Worm (Caenorhabditis elegans): ENCODE data around the gene fbxb-38.
"Not testable (repeated sequence)": the region's sequence is repeated elsewhere in the genome, so short reads cannot be mapped to it uniquely, and the experiment has no call there.

Gene fbxb-38

DNA sequence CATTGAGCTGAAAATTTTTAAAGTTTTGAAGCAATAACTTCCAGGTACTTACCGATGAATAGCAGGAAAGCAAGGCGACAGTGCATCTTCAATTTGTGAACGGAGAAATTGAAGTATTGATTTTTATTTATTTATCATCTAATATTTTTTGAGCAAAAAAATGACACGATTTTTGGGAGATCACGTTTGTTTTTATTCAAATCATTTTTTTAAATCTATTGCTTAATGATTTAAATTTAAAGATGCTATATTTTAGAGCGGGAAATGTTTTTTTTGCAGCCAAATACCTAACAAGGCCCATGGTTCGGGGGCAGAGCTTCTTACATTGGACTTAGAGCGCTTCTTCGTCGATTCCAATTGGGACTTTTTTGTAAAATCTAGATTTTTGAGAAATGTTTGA, 2.2 kb downstream of the fbxb-38 start, which contains the start of gene C33C12.4:
Gene C33C12.4 (minus strand): TSS at position 101 of the 400 bp plus-strand sequence.
- no peak for TF ChIP-seq npax-4 (tag; optimal IDR thresholded peaks at IDR 0.05)
- TF ChIP-seq che-1 (tag; optimal IDR thresholded peaks at IDR 0.05) = no peak
- TF ChIP-seq fkh-6 (tag; optimal IDR thresholded peaks at IDR 0.05) = no peak
- no peak for TF ChIP-seq sdc-2 (tag; optimal IDR thresholded peaks at IDR 0.05)
- no peak for TF ChIP-seq tbx-7 (tag; optimal IDR thresholded peaks at IDR 0.05)
- TF ChIP-seq ttx-3 (tag; optimal IDR thresholded peaks at IDR 0.05) = no peak
- no peak for TF ChIP-seq ceh-9 (tag; optimal IDR thresholded peaks at IDR 0.05)
- no peak for TF ChIP-seq hlh-13 (GFP tag; optimal IDR thresholded peaks at IDR 0.05)
- TF ChIP-seq lim-6 (tag; optimal IDR thresholded peaks at IDR 0.05) = no peak
- no peak for TF ChIP-seq F13H6.1 (tag; optimal IDR thresholded peaks at IDR 0.05)
- no peak for TF ChIP-seq ref-2 (tag; optimal IDR thresholded peaks at IDR 0.05)
- TF ChIP-seq hlh-30 (tag; optimal IDR thresholded peaks at IDR 0.05; ENCODE audit: insufficient read depth) = no peak
- no peak for TF ChIP-seq ceh-14 (tag; optimal IDR thresholded peaks at IDR 0.05)
- no peak for TF ChIP-seq ceh-24 (tag; optimal IDR thresholded peaks at IDR 0.05)
- TF ChIP-seq pag-3 (tag; optimal IDR thresholded peaks at IDR 0.05; ENCODE audit: borderline replicate concordance) = no peak

DNA sequence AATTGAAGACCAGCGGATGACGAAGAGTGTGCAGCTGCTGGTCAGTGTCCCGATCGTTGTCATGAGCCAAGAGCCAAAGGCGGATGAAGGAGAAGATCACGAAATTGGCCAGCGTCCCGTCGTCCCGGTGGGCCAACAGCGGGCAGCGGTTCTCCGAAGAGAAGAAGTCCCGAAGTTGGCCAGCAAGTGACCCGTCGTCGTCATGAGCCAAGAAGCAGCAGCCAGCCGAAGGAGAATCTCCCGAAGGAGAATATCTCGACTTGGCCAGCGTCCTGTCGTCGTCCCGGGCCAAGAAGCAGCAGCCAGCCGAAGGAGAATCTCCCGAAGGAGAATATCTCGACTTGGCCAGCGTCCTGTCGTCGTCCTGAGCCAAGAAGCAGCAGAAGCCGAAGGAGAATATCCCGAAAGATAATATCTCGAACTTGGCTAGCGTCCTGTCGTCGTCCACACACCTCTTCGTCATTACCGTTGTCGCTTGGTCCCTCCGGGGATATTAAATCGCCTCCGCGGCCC, 5.1 kb downstream of the fbxb-38 start, which contains the start of gene C33C12.11:
Gene C33C12.11 (minus strand): TSS at position 463 of the 513 bp plus-strand sequence.
- TF ChIP-seq sox-2 (GFP tag; IDR thresholded peaks at IDR 0.05); K09A11.1 (tag; optimal IDR thresholded peaks at IDR 0.05; ENCODE audit: insufficient read depth); lim-6 (tag; optimal IDR thresholded peaks at IDR 0.05): not testable (repeated sequence)

ce11 chrII:2153708-2154107, 14.9 kb downstream of the fbxb-38 start, which contains the start of gene math-18:
math-18 (plus strand) TSS chrII:2154008.
- TF ChIP-seq unc-55 (GFP tag; optimal IDR thresholded peaks at IDR 0.05); mec-3 (tag; optimal IDR thresholded peaks at IDR 0.05; ENCODE audit: borderline replicate concordance); zip-5 (tag; optimal IDR thresholded peaks at IDR 0.05): not testable (repeated sequence)

DNA sequence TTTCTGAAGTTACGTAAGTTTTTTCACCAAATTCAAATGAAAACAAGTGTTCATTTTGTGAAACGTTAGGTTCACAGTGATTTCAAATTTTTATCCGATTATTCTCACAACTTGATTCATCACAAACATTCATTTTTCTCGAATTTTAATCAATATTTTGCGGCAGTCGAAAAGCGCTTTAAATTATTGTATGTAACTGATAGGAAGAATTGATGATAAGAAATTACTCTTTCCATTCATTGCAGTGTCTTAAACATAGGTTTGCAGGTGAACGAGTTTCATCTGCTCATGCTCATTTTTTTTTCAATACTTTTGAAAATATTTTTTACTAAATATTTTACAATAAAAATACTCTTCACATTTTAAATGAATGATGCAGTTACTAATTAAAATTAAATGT, 16.1 kb downstream of the fbxb-38 start:
- no peak for TF ChIP-seq ceh-48 (tag; optimal IDR thresholded peaks at IDR 0.05)
- no peak for TF ChIP-seq tbx-2 (tag; optimal IDR thresholded peaks at IDR 0.05)
- no peak for TF ChIP-seq odd-2 (tag; optimal IDR thresholded peaks at IDR 0.05)
- no peak for TF ChIP-seq nhr-232 (tag; optimal IDR thresholded peaks at IDR 0.05)
- TF ChIP-seq ref-2 (tag; optimal IDR thresholded peaks at IDR 0.05) = no peak
- no peak for TF ChIP-seq nfya-1 (tag; optimal IDR thresholded peaks at IDR 0.05)
- TF ChIP-seq unc-42 (tag; optimal IDR thresholded peaks at IDR 0.05) = no peak
- no peak for TF ChIP-seq hlh-6 (tag; optimal IDR thresholded peaks at IDR 0.05)
- TF ChIP-seq pax-1 (tag; optimal IDR thresholded peaks at IDR 0.05) = no peak
- no peak for TF ChIP-seq fax-1 (tag; optimal IDR thresholded peaks at IDR 0.05)
- no peak for TF ChIP-seq mec-3 (tag; optimal IDR thresholded peaks at IDR 0.05; ENCODE audit: borderline replicate concordance)
- TF ChIP-seq T23F11.4 (GFP tag; optimal IDR thresholded peaks at IDR 0.05) = no peak

DNA sequence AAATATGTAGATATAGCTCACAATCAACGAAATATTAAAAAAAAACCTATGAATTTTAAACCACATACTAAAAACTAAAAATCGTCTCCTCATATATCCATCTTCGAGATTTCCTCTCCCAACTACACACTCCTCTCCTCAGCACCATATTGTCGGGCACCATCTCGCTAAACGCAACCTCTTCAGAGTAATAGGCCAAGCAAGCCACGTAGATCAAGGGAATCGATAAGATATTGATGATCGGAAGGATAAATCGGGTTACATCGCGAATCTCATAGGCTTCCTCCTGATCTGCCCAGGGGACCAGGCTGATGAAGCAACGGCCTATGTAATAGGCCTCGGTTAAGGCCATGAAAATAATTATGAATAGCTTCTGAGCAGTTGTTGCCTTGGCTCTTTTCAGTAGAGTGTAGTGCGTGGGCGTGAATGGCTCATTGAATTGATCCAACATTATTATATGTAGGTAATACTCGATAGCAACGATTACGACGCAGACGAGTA, 18.0 kb downstream of the fbxb-38 start, which contains the start of the genes C40A11.7 and C40A11.8:
Gene C40A11.7 (minus strand): TSS at position 101 of the 501 bp plus-strand sequence.
Gene C40A11.8 (minus strand): TSS at position 451 of the 501 bp plus-strand sequence.
- no peak for TF ChIP-seq elt-2 (tag; optimal IDR thresholded peaks at IDR 0.05)
- no peak for TF ChIP-seq ceh-48 (tag; optimal IDR thresholded peaks at IDR 0.05)
- TF ChIP-seq ceh-31 (tag; optimal IDR thresholded peaks at IDR 0.05) = no peak
- TF ChIP-seq ttx-3 (tag; optimal IDR thresholded peaks at IDR 0.05) = no peak
- TF ChIP-seq pha-4 (tag; optimal IDR thresholded peaks at IDR 0.05) = no peak
- TF ChIP-seq ceh-22 (tag; optimal IDR thresholded peaks at IDR 0.05) = no peak
- TF ChIP-seq pax-1 (tag; optimal IDR thresholded peaks at IDR 0.05) = no peak
- TF ChIP-seq unc-42 (tag; optimal IDR thresholded peaks at IDR 0.05) = no peak
- no peak for TF ChIP-seq ceh-19 (GFP tag; optimal IDR thresholded peaks at IDR 0.05)

Data from whole organism, late embryonic.